Worm (Caenorhabditis elegans): ENCODE results near the gene aqp-11.
A peak's percentile ranks its signal among the peaks of the same experiment; 100 is the strongest.

DNA sequence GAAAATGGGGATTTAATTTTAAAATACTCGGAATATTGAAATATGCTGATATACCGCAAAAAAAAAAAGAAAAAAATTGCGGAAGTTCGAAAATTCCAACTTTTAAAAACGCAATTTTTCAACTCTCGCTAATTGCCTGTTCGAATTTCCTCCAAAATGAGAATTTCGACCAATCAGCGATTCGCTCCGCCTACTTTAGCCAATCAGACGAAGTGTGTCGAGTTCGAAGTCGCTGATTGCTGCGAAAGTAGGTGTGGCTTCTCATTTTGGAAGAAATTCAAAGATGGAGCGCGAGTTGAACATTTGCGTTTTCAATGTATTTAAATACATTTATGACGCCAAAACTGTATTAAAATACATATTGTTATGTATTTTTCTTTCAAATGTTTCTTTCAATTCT, 35.3 kb downstream of the aqp-11 start:
- TF ChIP-seq aly-2 (tag; optimal IDR thresholded peaks at IDR 0.05) (no peak), nhr-25 (tag; optimal IDR thresholded peaks at IDR 0.05; ENCODE audit: borderline replicate concordance, insufficient read depth) (no peak), dpl-1 (GFP tag; optimal IDR thresholded peaks at IDR 0.05) (no peak), unc-62 (GFP tag; optimal IDR thresholded peaks at IDR 0.05 in 1 of 2) (peak in 1 of 2 experiments; percentile 51), unc-62 (tag; optimal IDR thresholded peaks at IDR 0.05) (no peak), nhr-237 (tag; optimal IDR thresholded peaks at IDR 0.05) (no peak), mep-1 (tag; optimal IDR thresholded peaks at IDR 0.05) (no peak), mdt-29 (GFP tag; IDR thresholded peaks at IDR 0.05) (no peak), ctbp-1 (GFP tag; IDR thresholded peaks at IDR 0.05) (no peak)

Measured in whole organism, L4 larva.